Worm (Caenorhabditis elegans) whole organism, mixed stage, embryonic: Measurements from ENCODE around the gene txt-12.
"Not testable (repeated sequence)": the region's sequence is repeated elsewhere in the genome, so short reads cannot be mapped to it uniquely, and the experiment has no call there.

Source experiments
- lin-13 ChIP-seq: fragments of 150-350 bp; optimal IDR thresholded peaks from 2 replicates; lab custom pipeline; 2014; ENCODE audit warnings: missing biosample characterization, missing genetic modification characterization
- nhr-12 ChIP-seq: fragments of 150-350 bp; optimal IDR thresholded peaks from 2 replicates; lab custom pipeline; 2014; ENCODE audit warnings: missing biosample characterization, missing genetic modification characterization
- nhr-237 ChIP-seq: fragments of 150-350 bp; optimal IDR thresholded peaks from 2 replicates; lab custom pipeline; 2014; ENCODE audit warnings: missing biosample characterization, missing genetic modification characterization
- nhr-76 ChIP-seq: sonication (generic microtip); optimal IDR thresholded peaks from 2 replicates; lab custom pipeline; 2017; ENCODE audit warnings: missing biosample characterization, missing genetic modification characterization
- tbx-8 ChIP-seq: fragments of 200-800 bp; sonication (Bioruptor generic); optimal IDR thresholded peaks from 2 replicates; lab custom pipeline; 2018; ENCODE audit warnings: mild to moderate bottlenecking, missing genetic modification characterization, moderate library complexity, missing compliant biosample characterization

- not testable (repeated sequence) for TF ChIP-seq nhr-12; nhr-76; lin-13 (tag; lab: Kevin White, UChicago); tbx-8; nhr-237 (tag; lab: Kevin White, UChicago)
Observed at ce11 chrV:15105893-15106598, 13.3 kb downstream of the txt-12 start, which contains the start of gene C01G10.14.
